Fruit fly (Drosophila melanogaster) whole organism, wandering third instar larva: ENCODE results near the gene mus312.

ENCODE experiments used
- CG32264 ChIP-seq: fragments of 200-800 bp; sonication (Bioruptor generic); optimal IDR thresholded peaks from 2 replicates; lab custom pipeline; 2016; ENCODE audit warnings: missing biosample characterization, missing genetic modification characterization
- CrebA ChIP-seq: fragments of 200-800 bp; sonication (Bioruptor generic); optimal IDR thresholded peaks from 2 replicates; lab custom pipeline; 2016; ENCODE audit warnings: missing biosample characterization, mild to moderate bottlenecking, missing genetic modification characterization, borderline replicate concordance
- Dfd ChIP-seq: fragments of >200 bp; optimal IDR thresholded peaks from 2 replicates; lab custom pipeline; 2017; ENCODE audit warnings: missing biosample characterization, missing genetic modification characterization
- Vsx2 ChIP-seq: fragments of 200-300, 225-300 bp; sonication (Bioruptor generic); optimal IDR thresholded peaks from 2 replicates; lab custom pipeline; 2018; ENCODE audit warnings: missing biosample characterization, missing genetic modification characterization; ENCODE audit not compliant: partially characterized antibody
- br ChIP-seq: fragments of 200-800 bp; sonication (Bioruptor generic); optimal IDR thresholded peaks from 2 replicates; lab custom pipeline; 2016; ENCODE audit warnings: missing biosample characterization, missing genetic modification characterization
- fru ChIP-seq: fragments of 200-800 bp; sonication (Bioruptor generic); optimal IDR thresholded peaks from 3 replicates; lab custom pipeline; 2016; ENCODE audit warnings: missing biosample characterization, mild to moderate bottlenecking, missing genetic modification characterization
- h ChIP-seq: fragments of 200-800 bp; sonication (Bioruptor generic); optimal IDR thresholded peaks from 3 replicates; lab custom pipeline; 2016; ENCODE audit warnings: missing biosample characterization, mild to moderate bottlenecking, missing genetic modification characterization
- usp ChIP-seq: fragments of >200 bp; optimal IDR thresholded peaks from 2 replicates; lab custom pipeline; 2017; ENCODE audit warnings: missing biosample characterization, missing genetic modification characterization

dm6 chr3L:7376830-7377229 lies 47.9 kb downstream of the mus312 start:
- TF ChIP-seq br (GFP tag; lab: Kevin White, UChicago) (no peak), CrebA (GFP tag; lab: Kevin White, UChicago) (no peak), fru (GFP tag; lab: Kevin White, UChicago) (no peak), Dfd (GFP tag; lab: Kevin White, UChicago) (no peak), usp (GFP tag; lab: Kevin White, UChicago) (no peak), CG32264 (GFP tag; lab: Kevin White, UChicago) (no peak), Vsx2 (no peak), h (GFP tag; lab: Kevin White, UChicago) (no peak)
